Fruit fly (Drosophila melanogaster) S2 (cell line): ENCODE data around the gene janA.

Experiments
- CG8478 ChIP-seq: fragments of >200 bp; optimal IDR thresholded peaks from 2 replicates; lab custom pipeline; 2018
- CTCF ChIP-seq, 2 experiments: fragments of >200 bp; optimal IDR thresholded peaks; 2 replicates each; lab custom pipeline; 2018

The janA gene

dm6 chr3R:29995035-29995434 is 44.3 kb downstream of the janA start, which contains the start of the genes CG7903 and Sas-6:
TSS of gene CG7903 (minus strand) at chr3R:29995231.
TSS of gene Sas-6 (plus strand) at chr3R:29995357.
- TF ChIP-seq CTCF (optimal IDR thresholded peaks at IDR 0.05; lab: Kevin White, UChicago) = no peak
- TF ChIP-seq CG8478 (lab: Kevin White, UChicago) = no peak

- TF ChIP-seq CG8478 (lab: Kevin White, UChicago) (no peak), CTCF (optimal IDR thresholded peaks at IDR 0.05; lab: Kevin White, UChicago) (no peak)
Measured at dm6 chr3R:29993134-29993533, 46.2 kb downstream of the janA start, which contains the start of gene Acph-1. TSS of gene Acph-1 (minus strand) at chr3R:29993411.

DNA sequence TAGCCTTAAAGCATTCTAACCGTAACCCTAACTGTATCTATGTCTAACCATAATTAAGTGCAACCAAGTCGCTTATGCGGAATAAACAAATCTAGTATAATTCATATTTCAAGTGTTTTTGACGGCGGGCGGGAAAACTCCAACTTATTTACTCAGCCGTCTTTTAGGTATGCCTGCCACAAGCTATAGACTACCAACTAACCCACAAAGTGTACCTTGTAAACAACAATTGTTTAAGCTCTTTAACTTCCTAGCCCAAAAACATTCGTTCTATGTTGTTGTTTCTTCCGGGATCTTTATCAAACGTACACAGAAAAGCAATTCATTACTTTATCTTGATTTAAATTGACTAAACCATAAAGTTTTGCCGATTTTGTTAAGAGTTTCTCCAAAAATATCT is 48.7 kb downstream of the janA start:
- no peak for TF ChIP-seq CTCF (optimal IDR thresholded peaks at IDR 0.05; lab: Kevin White, UChicago)
- no peak for TF ChIP-seq CG8478 (lab: Kevin White, UChicago)
